Worm (Caenorhabditis elegans): ENCODE data around the gene R12G8.1.

DNA sequence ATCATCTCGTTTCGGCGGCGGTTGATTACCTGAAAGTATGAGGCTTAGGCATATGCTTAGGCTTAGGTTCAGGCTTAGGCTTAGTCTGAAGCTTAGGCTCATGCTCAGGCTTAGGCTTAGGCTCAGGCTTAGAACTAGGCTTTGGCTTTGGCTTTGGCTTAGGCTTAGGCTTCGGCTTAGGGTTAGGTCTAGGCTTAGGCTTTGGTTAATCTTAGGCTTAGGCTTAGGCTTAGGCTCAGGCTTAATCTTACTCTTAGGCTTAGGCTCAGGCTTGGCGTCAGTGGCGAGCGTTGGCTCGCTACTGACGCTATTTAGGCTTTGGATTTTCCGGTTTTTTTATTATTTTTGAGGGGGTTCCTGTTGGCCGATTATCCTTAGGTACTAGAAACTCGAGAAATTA, 5.2 kb downstream of the R12G8.1 start:
- no peak for TF ChIP-seq nfya-1 (tag; optimal IDR thresholded peaks at IDR 0.05)
- TF ChIP-seq hlh-30 (tag; optimal IDR thresholded peaks at IDR 0.05; ENCODE audit: insufficient read depth) = no peak
- no peak for TF ChIP-seq sox-4 (tag; optimal IDR thresholded peaks at IDR 0.05)
- no peak for TF ChIP-seq fkh-10 (GFP tag; optimal IDR thresholded peaks at IDR 0.05)
- no peak for TF ChIP-seq F13H6.1 (tag; optimal IDR thresholded peaks at IDR 0.05)
- TF ChIP-seq ttx-3 (tag; optimal IDR thresholded peaks at IDR 0.05) = no peak
- no peak for TF ChIP-seq ceh-45 (GFP tag; IDR thresholded peaks at IDR 0.05)
